Fruit fly (Drosophila melanogaster) Kc167 (cell line): ENCODE measurements around the gene CG34323.

Experiments
- Sin3A ChIP-seq: fragments of >200 bp; optimal IDR thresholded peaks from 2 replicates; lab custom pipeline; 2018; ENCODE audit warnings: missing external identifiers
- h ChIP-seq: fragments of >200 bp; optimal IDR thresholded peaks from 3 replicates; lab custom pipeline; 2018; ENCODE audit warnings: missing external identifiers
- psq ChIP-seq: fragments of >200 bp; optimal IDR thresholded peaks from 2 replicates; lab custom pipeline; 2017; ENCODE audit warnings: missing external identifiers
- ttk ChIP-seq: sonication (Bioruptor generic); optimal IDR thresholded peaks from 2 replicates; lab custom pipeline; 2017; ENCODE audit warnings: missing external identifiers

- TF ChIP-seq h (lab: Kevin White, UChicago) (no peak), ttk (lab: Kevin White, UChicago) (no peak), Sin3A (lab: Kevin White, UChicago) (no peak), psq (lab: Kevin White, UChicago) (no peak)
Measured at dm6 chrX:12090195-12090784, 20.1 kb downstream of the CG34323 start.
